Fruit fly (Drosophila melanogaster) Kc167 (cell line): ENCODE measurements around the gene ND-75.

Source experiments
- Myc ChIP-seq: fragments of >200 bp; optimal IDR thresholded peaks from 2 replicates; lab custom pipeline; 2017; ENCODE audit warnings: missing external identifiers
- Sin3A ChIP-seq: fragments of >200 bp; optimal IDR thresholded peaks from 2 replicates; lab custom pipeline; 2018; ENCODE audit warnings: missing external identifiers
- h ChIP-seq: fragments of >200 bp; optimal IDR thresholded peaks from 3 replicates; lab custom pipeline; 2018; ENCODE audit warnings: missing external identifiers
- insv ChIP-seq: fragments of >200 bp; optimal IDR thresholded peaks from 3 replicates; lab custom pipeline; 2018; ENCODE audit warnings: missing external identifiers
- psq ChIP-seq: fragments of >200 bp; optimal IDR thresholded peaks from 2 replicates; lab custom pipeline; 2017; ENCODE audit warnings: missing external identifiers
- ttk ChIP-seq: sonication (Bioruptor generic); optimal IDR thresholded peaks from 2 replicates; lab custom pipeline; 2017; ENCODE audit warnings: missing external identifiers

DNA sequence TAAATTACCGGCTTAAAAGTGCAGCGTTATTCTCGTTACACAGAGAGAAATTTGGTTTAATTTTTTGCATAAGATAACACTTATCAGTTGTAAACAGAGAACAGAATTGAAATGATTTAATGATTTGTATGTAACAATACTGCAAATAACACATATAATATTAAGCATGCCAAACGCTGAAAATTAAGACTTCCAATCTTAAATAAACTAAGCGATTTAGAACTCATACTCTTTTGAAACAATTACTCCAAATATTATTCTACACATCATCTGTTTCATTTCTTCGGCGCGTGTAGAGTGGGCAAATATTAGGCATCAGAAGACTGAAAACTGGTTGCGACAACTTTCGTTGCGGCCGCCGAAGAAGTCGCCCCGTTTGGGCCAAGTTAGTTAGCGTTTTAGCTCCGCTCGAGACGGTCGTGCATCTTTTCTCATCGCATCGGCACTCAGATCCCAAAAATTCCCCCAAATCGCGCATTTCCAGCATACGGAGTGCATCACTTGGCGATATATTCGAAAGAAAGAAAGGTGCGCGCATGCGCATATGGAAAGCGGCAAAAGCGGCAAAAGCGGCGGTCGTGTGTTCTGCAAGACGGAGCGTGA, 898 bp upstream of the ND-75 start, which contains the start of gene CG1632:
- no peak for TF ChIP-seq psq (lab: Kevin White, UChicago)
- TF ChIP-seq Myc (lab: Kevin White, UChicago): no peak
- TF ChIP-seq Sin3A (lab: Kevin White, UChicago): no peak
- no peak for TF ChIP-seq ttk
- TF ChIP-seq h (lab: Kevin White, UChicago): no peak
- no peak for TF ChIP-seq insv (lab: Kevin White, UChicago)
